Worm (Caenorhabditis elegans) whole organism, midembryonic: Measurements from ENCODE around the gene sknr-1.

Experiments
- T22C8.4 ChIP-seq: fragments of 200-800 bp; sonication (Bioruptor generic); IDR thresholded peaks from 2 replicates; pipeline ENCODE4 v1.3.6; 2022; ENCODE audit warnings: missing genetic modification characterization, missing compliant biosample characterization
- cog-1 ChIP-seq: sonication (generic microtip); optimal IDR thresholded peaks from 2 replicates; lab custom pipeline; 2016; ENCODE audit warnings: missing genetic modification characterization, missing compliant biosample characterization
- flt-1 ChIP-seq: fragments of 200-800 bp; sonication (Bioruptor generic); IDR thresholded peaks from 2 replicates; pipeline ENCODE4 v1.3.6; 2022; ENCODE audit warnings: missing genetic modification characterization, missing compliant biosample characterization
- klf-2 ChIP-seq: fragments of 200-800 bp; sonication (Bioruptor generic); conservative IDR thresholded peaks from 2 replicates; pipeline ENCODE4 v1.3.6; 2022; ENCODE audit warnings: missing genetic modification reagents, missing genetic modification characterization, missing compliant biosample characterization
- med-1 ChIP-seq: sonication (generic microtip); optimal IDR thresholded peaks from 2 replicates; lab custom pipeline; 2017; ENCODE audit warnings: missing genetic modification characterization, mild to moderate bottlenecking, missing compliant biosample characterization, antibody characterized with exemption, missing genetic modification reagents; ENCODE audit not compliant: insufficient read depth
- ref-1 ChIP-seq: fragments of 200-800 bp; sonication (Bioruptor generic); conservative IDR thresholded peaks from 2 replicates; pipeline ENCODE4 v1.3.6; 2022; ENCODE audit warnings: missing genetic modification reagents, missing genetic modification characterization, missing compliant biosample characterization
- tab-1 ChIP-seq: fragments of 200-800 bp; sonication (Bioruptor generic); IDR thresholded peaks from 2 replicates; pipeline ENCODE4 v1.3.6; 2022; ENCODE audit warnings: missing genetic modification characterization, missing compliant biosample characterization
- ztf-23 ChIP-seq: fragments of 200-800 bp; sonication (Bioruptor generic); IDR thresholded peaks from 2 replicates; pipeline ENCODE4 v1.3.6; 2022; ENCODE audit warnings: missing genetic modification reagents, missing genetic modification characterization, missing compliant biosample characterization
- ztf-29 ChIP-seq: fragments of 200-800 bp; sonication (Bioruptor generic); IDR thresholded peaks from 2 replicates; pipeline ENCODE4 v1.3.6; 2022; ENCODE audit warnings: missing genetic modification reagents, missing genetic modification characterization, missing compliant biosample characterization

sknr-1 gene

ce11 chrV:2595720-2596119 is 29.5 kb downstream of the sknr-1 start:
- TF ChIP-seq ztf-23 (GFP tag; lab: Robert Waterston, UW) (no peak), ref-1 (no peak)

DNA sequence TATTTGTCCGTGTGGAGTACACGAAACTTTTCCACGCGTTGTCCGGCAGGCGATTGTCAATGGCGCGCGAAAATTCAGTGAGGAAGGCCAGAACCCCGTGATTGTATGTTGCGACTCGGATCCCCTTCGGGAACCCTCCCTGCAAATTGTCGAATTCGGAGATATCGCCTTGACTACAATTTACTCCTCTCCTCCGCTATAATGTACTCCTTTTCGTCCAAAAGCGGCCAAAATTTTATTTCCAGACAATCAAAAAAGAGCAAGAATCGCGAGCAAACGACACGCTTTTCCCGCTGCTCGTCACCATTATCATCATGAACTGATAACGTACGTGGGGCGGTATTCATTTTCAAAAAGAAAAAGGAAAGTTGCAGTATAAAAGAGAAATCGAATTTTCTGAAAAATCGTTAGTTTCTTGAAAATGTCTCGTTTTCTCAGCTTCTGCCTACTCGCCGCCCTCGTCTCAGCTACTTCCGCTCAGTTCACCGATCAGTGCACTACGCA is 33.0 kb downstream of the sknr-1 start, which contains the start of gene irg-3:
Gene irg-3, plus strand, starts transcription at position 419 of the 504 bp plus-strand sequence.
- TF ChIP-seq ref-1 (no peak), ztf-23 (GFP tag; lab: Robert Waterston, UW) (no peak), T22C8.4 (GFP tag; lab: Robert Waterston, UW) (no peak), cog-1 (no peak), ztf-29 (GFP tag; lab: Robert Waterston, UW) (no peak), flt-1 (GFP tag; lab: Robert Waterston, UW) (no peak), klf-2 (GFP tag; lab: Robert Waterston, UW) (no peak), tab-1 (GFP tag; lab: Robert Waterston, UW) (no peak), med-1 (GFP tag; lab: Kevin White, UChicago) (no peak)

DNA sequence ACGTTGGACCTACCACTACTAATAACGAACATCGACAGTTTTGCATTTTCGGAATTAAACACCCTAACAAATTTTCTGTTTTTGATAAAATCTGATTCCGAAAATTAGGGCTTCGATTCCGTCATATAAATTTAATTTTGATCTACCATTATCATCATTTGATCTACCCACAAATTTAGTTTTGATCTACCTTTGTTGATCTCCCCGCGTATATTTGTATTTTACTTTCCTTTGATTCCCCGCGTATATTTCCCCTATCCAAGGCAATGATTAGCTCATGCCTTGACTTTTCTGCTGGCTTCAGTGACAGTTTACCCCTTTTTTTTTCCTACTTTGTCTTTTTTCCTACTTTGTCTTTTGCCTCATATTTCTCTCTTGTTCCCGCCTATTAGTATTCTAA is 35.4 kb downstream of the sknr-1 start:
- TF ChIP-seq tab-1 (GFP tag; lab: Robert Waterston, UW): no peak
- no peak for TF ChIP-seq cog-1
- TF ChIP-seq ztf-23 (GFP tag; lab: Robert Waterston, UW): no peak
- no peak for TF ChIP-seq ztf-29 (GFP tag; lab: Robert Waterston, UW)
- TF ChIP-seq flt-1 (GFP tag; lab: Robert Waterston, UW): no peak
- no peak for TF ChIP-seq ref-1
- no peak for TF ChIP-seq med-1 (GFP tag; lab: Kevin White, UChicago)
- no peak for TF ChIP-seq T22C8.4 (GFP tag; lab: Robert Waterston, UW)
- TF ChIP-seq klf-2 (GFP tag; lab: Robert Waterston, UW): no peak

DNA sequence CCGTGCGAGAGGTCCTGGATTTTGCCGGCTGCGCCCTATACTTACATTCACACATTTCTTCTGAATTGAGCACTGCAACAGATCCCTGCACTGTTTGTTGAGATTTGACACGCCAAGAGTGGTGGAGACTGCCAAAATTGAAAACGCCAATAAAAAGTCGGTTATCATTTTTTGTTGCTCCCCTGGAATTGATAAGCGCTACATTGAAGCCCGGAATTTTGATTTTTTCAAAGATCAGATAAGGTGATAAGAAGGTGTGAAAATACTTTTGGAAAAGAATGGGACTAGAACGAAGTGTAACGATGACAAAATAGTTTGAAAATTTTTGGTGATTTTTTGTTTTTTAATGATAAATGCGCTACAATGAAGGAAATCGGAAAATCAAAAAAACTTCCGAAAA is 39.5 kb downstream of the sknr-1 start, which contains the start of gene C29G2.6:
Gene C29G2.6, minus strand, starts transcription at position 182 of the 400 bp plus-strand sequence.
- TF ChIP-seq tab-1 (GFP tag; lab: Robert Waterston, UW): no peak
- no peak for TF ChIP-seq ztf-23 (GFP tag; lab: Robert Waterston, UW)
- TF ChIP-seq cog-1: no peak
- TF ChIP-seq T22C8.4 (GFP tag; lab: Robert Waterston, UW): no peak

ce11 chrV:2580598-2580997 is 44.7 kb downstream of the sknr-1 start, which contains the start of gene C29G2.3:
TSS of gene C29G2.3 (plus strand) at chrV:2580898.
- no peak for TF ChIP-seq T22C8.4 (GFP tag; lab: Robert Waterston, UW)
- TF ChIP-seq med-1 (GFP tag; lab: Kevin White, UChicago): no peak
- no peak for TF ChIP-seq ztf-23 (GFP tag; lab: Robert Waterston, UW)
- TF ChIP-seq cog-1: no peak
- no peak for TF ChIP-seq klf-2 (GFP tag; lab: Robert Waterston, UW)
- no peak for TF ChIP-seq tab-1 (GFP tag; lab: Robert Waterston, UW)
- no peak for TF ChIP-seq ztf-29 (GFP tag; lab: Robert Waterston, UW)
- no peak for TF ChIP-seq flt-1 (GFP tag; lab: Robert Waterston, UW)
- no peak for TF ChIP-seq ref-1

ce11 chrV:2577603-2578002 is 47.7 kb downstream of the sknr-1 start, which contains the start of gene srt-4:
TSS of gene srt-4 (plus strand) at chrV:2577903.
- no peak for TF ChIP-seq flt-1 (GFP tag; lab: Robert Waterston, UW)
- no peak for TF ChIP-seq cog-1
- TF ChIP-seq ref-1: no peak
- no peak for TF ChIP-seq ztf-23 (GFP tag; lab: Robert Waterston, UW)
- TF ChIP-seq tab-1 (GFP tag; lab: Robert Waterston, UW): no peak
- no peak for TF ChIP-seq ztf-29 (GFP tag; lab: Robert Waterston, UW)

ce11 chrV:2575716-2576115 is 49.5 kb downstream of the sknr-1 start:
- TF ChIP-seq cog-1: no peak

- no peak for TF ChIP-seq med-1 (GFP tag; lab: Kevin White, UChicago)
Observed at ce11 chrV:2573881-2574280, 51.4 kb downstream of the sknr-1 start, which contains the start of gene nhr-290. TSS of gene nhr-290 (plus strand) at chrV:2574181.

DNA sequence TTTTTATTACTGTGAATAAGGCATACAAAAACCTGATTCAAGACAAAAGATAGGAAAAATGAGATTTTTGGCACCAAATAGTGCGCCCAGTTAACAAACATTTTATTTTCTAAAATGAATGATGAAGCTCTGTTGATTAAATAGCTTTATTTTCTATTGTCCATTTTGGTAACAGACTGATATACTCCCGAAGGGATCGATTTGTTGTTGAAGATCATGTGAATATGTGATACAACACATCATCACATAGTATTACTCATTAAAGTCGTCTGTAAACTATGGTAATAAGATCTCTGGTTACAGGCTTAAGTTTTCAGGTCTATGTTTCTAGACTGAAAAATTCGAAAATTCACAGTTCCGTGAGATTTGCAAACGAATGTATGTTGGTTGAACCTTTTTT is 52.2 kb downstream of the sknr-1 start, which contains the start of gene srj-20:
Gene srj-20, minus strand, starts transcription at position 101 of the 400 bp plus-strand sequence.
- TF ChIP-seq med-1 (GFP tag; lab: Kevin White, UChicago): no peak
- no peak for TF ChIP-seq T22C8.4 (GFP tag; lab: Robert Waterston, UW)
- no peak for TF ChIP-seq flt-1 (GFP tag; lab: Robert Waterston, UW)
- TF ChIP-seq ztf-29 (GFP tag; lab: Robert Waterston, UW): no peak
- TF ChIP-seq cog-1: no peak
- TF ChIP-seq ref-1: no peak
- TF ChIP-seq klf-2 (GFP tag; lab: Robert Waterston, UW): no peak
- TF ChIP-seq ztf-23 (GFP tag; lab: Robert Waterston, UW): no peak
- no peak for TF ChIP-seq tab-1 (GFP tag; lab: Robert Waterston, UW)
